Worm (Caenorhabditis elegans) whole organism, L3 larva: ENCODE measurements around the gene srv-28.

Experiments used
- R02D3.7 ChIP-seq: fragments of 150-350 bp; optimal IDR thresholded peaks from 2 replicates; lab custom pipeline; 2014; ENCODE audit warnings: missing biosample characterization, missing genetic modification characterization
- ceh-28 ChIP-seq: fragments of 150-350 bp; optimal IDR thresholded peaks from 2 replicates; lab custom pipeline; 2014; ENCODE audit warnings: missing biosample characterization, missing genetic modification reagents, missing genetic modification characterization
- elt-3 ChIP-seq, 3 experiments: fragments of 150-350 bp in 1 of 3; sonication (generic microtip) in 2 of 3; optimal IDR thresholded peaks; 2 replicates in 2 of 3; 4 replicates in 1 of 3; lab custom pipeline; 2014 to 2017; ENCODE audit warnings: missing biosample characterization in 3 of 3, missing genetic modification characterization in 3 of 3
- jun-1 ChIP-seq: fragments of 150-350 bp; optimal IDR thresholded peaks from 2 replicates; lab custom pipeline; 2014; ENCODE audit warnings: missing biosample characterization, missing genetic modification reagents, missing genetic modification characterization
- nhr-12 ChIP-seq: fragments of 150-350 bp; optimal IDR thresholded peaks from 2 replicates; lab custom pipeline; 2014; ENCODE audit warnings: missing biosample characterization, missing genetic modification characterization
- nhr-237 ChIP-seq: fragments of 150-350 bp; optimal IDR thresholded peaks from 2 replicates; lab custom pipeline; 2014; ENCODE audit warnings: missing biosample characterization, missing genetic modification characterization
- pha-4 ChIP-seq: fragments of 150-350 bp; optimal IDR thresholded peaks from 2 replicates; lab custom pipeline; 2014; ENCODE audit warnings: missing biosample characterization, missing genetic modification reagents, missing genetic modification characterization
- pqm-1 ChIP-seq: fragments of 150-350 bp; optimal IDR thresholded peaks from 2 replicates; lab custom pipeline; 2017; ENCODE audit warnings: missing biosample characterization, missing genetic modification characterization, inconsistent platforms
- unc-62 ChIP-seq: fragments of 150-350 bp; sonication (generic microtip); optimal IDR thresholded peaks from 4 replicates; lab custom pipeline; 2014; ENCODE audit warnings: missing biosample characterization, missing genetic modification reagents, missing genetic modification characterization
- zag-1 ChIP-seq: fragments of 150-350 bp; optimal IDR thresholded peaks from 2 replicates; lab custom pipeline; 2014; ENCODE audit warnings: missing biosample characterization, missing genetic modification characterization

DNA sequence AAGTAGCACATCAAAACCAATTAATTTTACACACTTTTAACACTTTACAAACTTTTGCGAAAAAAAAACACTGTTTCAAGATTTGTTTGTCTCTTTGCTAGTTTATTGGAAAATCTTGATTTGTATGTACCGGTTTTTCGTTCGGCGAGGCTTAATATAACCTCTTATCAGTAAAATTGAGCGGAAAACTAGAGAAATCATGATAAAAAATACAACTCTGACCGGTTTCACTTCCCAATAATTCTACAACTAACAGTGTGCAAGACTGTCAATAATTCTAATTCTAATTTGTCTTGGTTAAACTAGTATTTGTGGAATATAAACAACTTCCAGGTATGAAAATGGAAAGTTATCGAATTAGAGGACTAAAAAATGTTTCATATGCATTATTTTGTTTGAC lies 41.3 kb downstream of the srv-28 start, which contains the start of gene C49A9.3:
- TF ChIP-seq pqm-1 (tag; lab: Kevin White, UChicago) (peak; percentile 44), nhr-237 (tag; lab: Kevin White, UChicago) (no peak), pha-4 (tag; lab: Kevin White, UChicago) (peak; percentile 6), unc-62 (GFP tag; lab: Kevin White, UChicago) (no peak), nhr-12 (tag; lab: Kevin White, UChicago) (no peak), zag-1 (tag; lab: Kevin White, UChicago) (no peak), jun-1 (no peak), R02D3.7 (tag; lab: Kevin White, UChicago) (no peak), elt-3 (tag; optimal IDR thresholded peaks at IDR 0.05; lab: Kevin White, UChicago) (no peak), ceh-28 (no peak)
